Worm (Caenorhabditis elegans) whole organism, late embryonic: Measurements from ENCODE around the gene nep-23.

Experiments
- C08G9.2 ChIP-seq: sonication (generic microtip); optimal IDR thresholded peaks from 2 replicates; lab custom pipeline; 2016; ENCODE audit warnings: mild to moderate bottlenecking, missing genetic modification characterization, moderate library complexity, missing compliant biosample characterization
- F13H6.1 ChIP-seq: sonication (generic microtip); optimal IDR thresholded peaks from 2 replicates; lab custom pipeline; 2016; ENCODE audit warnings: missing genetic modification characterization, missing compliant biosample characterization
- K02D7.2 ChIP-seq: sonication (generic microtip); optimal IDR thresholded peaks from 2 replicates; lab custom pipeline; 2017; ENCODE audit warnings: mild to moderate bottlenecking, missing genetic modification characterization, missing compliant biosample characterization
- K09A11.1 ChIP-seq: sonication (generic microtip); optimal IDR thresholded peaks from 2 replicates; lab custom pipeline; 2017; ENCODE audit warnings: antibody characterized with exemption, mild to moderate bottlenecking, missing genetic modification characterization, missing compliant biosample characterization; ENCODE audit not compliant: insufficient read depth
- Y22D7AL.16 ChIP-seq: sonication (generic microtip); optimal IDR thresholded peaks from 2 replicates; lab custom pipeline; 2016; ENCODE audit warnings: missing genetic modification characterization, missing compliant biosample characterization
- ahr-1 ChIP-seq: sonication (generic microtip); optimal IDR thresholded peaks from 2 replicates; lab custom pipeline; 2016; ENCODE audit warnings: missing genetic modification characterization, missing compliant biosample characterization
- ama-1 ChIP-seq: fragments of 150-350 bp; optimal IDR thresholded peaks from 2 replicates; lab custom pipeline; 2014
- ceh-14 ChIP-seq: sonication (generic microtip); optimal IDR thresholded peaks from 2 replicates; lab custom pipeline; 2016; ENCODE audit warnings: missing genotype, missing genetic modification characterization, missing compliant biosample characterization
- ceh-18 ChIP-seq: sonication (generic microtip); optimal IDR thresholded peaks from 2 replicates; lab custom pipeline; 2016; ENCODE audit warnings: missing genetic modification characterization, missing compliant biosample characterization
- ceh-19 ChIP-seq: fragments of 200-800 bp; sonication (Bioruptor generic); optimal IDR thresholded peaks from 2 replicates; lab custom pipeline; 2018; ENCODE audit warnings: mild to moderate bottlenecking, missing genetic modification characterization, missing compliant biosample characterization
- ceh-30 ChIP-seq: fragments of 150-350 bp; optimal IDR thresholded peaks from 2 replicates; lab custom pipeline; 2014; ENCODE audit warnings: missing biosample characterization, missing genetic modification characterization
- ceh-31 ChIP-seq: sonication (generic microtip); optimal IDR thresholded peaks from 2 replicates; lab custom pipeline; 2016; ENCODE audit warnings: missing genetic modification characterization, missing compliant biosample characterization
- ceh-34 ChIP-seq: sonication (generic microtip); optimal IDR thresholded peaks from 2 replicates; lab custom pipeline; 2016; ENCODE audit warnings: mild to moderate bottlenecking, missing genetic modification characterization, missing compliant biosample characterization
- ceh-45 ChIP-seq: fragments of 200-800 bp; sonication (Bioruptor generic); IDR thresholded peaks from 2 replicates; pipeline ENCODE4 v1.3.6; 2022; ENCODE audit warnings: missing genetic modification reagents, missing genetic modification characterization, missing compliant biosample characterization
- ceh-48 ChIP-seq: sonication (generic microtip); optimal IDR thresholded peaks from 2 replicates; lab custom pipeline; 2016; ENCODE audit warnings: missing genetic modification characterization, inconsistent platforms, missing compliant biosample characterization
- ceh-6 ChIP-seq: fragments of 200-800 bp; sonication (Bioruptor generic); optimal IDR thresholded peaks from 2 replicates; lab custom pipeline; 2018; ENCODE audit warnings: mild to moderate bottlenecking, missing genetic modification characterization, missing compliant biosample characterization
- ceh-9 ChIP-seq: sonication (generic microtip); optimal IDR thresholded peaks from 2 replicates; lab custom pipeline; 2016; ENCODE audit warnings: mild to moderate bottlenecking, missing genetic modification characterization, inconsistent platforms, missing compliant biosample characterization
- che-1 ChIP-seq: sonication (generic microtip); optimal IDR thresholded peaks from 2 replicates; lab custom pipeline; 2016; ENCODE audit warnings: mild to moderate bottlenecking, missing genetic modification characterization, missing compliant biosample characterization
- dmd-4 ChIP-seq: sonication (generic microtip); optimal IDR thresholded peaks from 2 replicates; lab custom pipeline; 2016; ENCODE audit warnings: borderline replicate concordance, missing genetic modification characterization, missing compliant biosample characterization
- dve-1 ChIP-seq: sonication (generic microtip); optimal IDR thresholded peaks from 2 replicates; lab custom pipeline; 2017; ENCODE audit warnings: antibody characterized with exemption, mild to moderate bottlenecking, missing genetic modification characterization, missing compliant biosample characterization
- elt-4 ChIP-seq: sonication (generic microtip); optimal IDR thresholded peaks from 2 replicates; lab custom pipeline; 2016; ENCODE audit warnings: missing genetic modification characterization, missing compliant biosample characterization
- ets-4 ChIP-seq: sonication (generic microtip); optimal IDR thresholded peaks from 2 replicates; lab custom pipeline; 2016; ENCODE audit warnings: missing genetic modification characterization, missing compliant biosample characterization
- fax-1 ChIP-seq: sonication (generic microtip); optimal IDR thresholded peaks from 2 replicates; lab custom pipeline; 2016; ENCODE audit warnings: missing genotype, missing genetic modification characterization, missing compliant biosample characterization
- fkh-10 ChIP-seq: fragments of 150-350 bp; optimal IDR thresholded peaks from 2 replicates; lab custom pipeline; 2014; ENCODE audit warnings: missing biosample characterization, missing genetic modification reagents, missing genetic modification characterization
- fkh-6 ChIP-seq: sonication (generic microtip); optimal IDR thresholded peaks from 2 replicates; lab custom pipeline; 2016; ENCODE audit warnings: missing genetic modification characterization, missing compliant biosample characterization
- gmeb-2 ChIP-seq: sonication (generic microtip); optimal IDR thresholded peaks from 2 replicates; lab custom pipeline; 2016; ENCODE audit warnings: missing genetic modification characterization, inconsistent platforms, missing compliant biosample characterization
- hlh-6 ChIP-seq: sonication (generic microtip); optimal IDR thresholded peaks from 2 replicates; lab custom pipeline; 2016; ENCODE audit warnings: missing genotype, missing genetic modification characterization, missing compliant biosample characterization
- lin-11 ChIP-seq: fragments of 200-800 bp; sonication (Bioruptor generic); optimal IDR thresholded peaks from 2 replicates; lab custom pipeline; 2018; ENCODE audit warnings: mild to moderate bottlenecking, missing genetic modification characterization, missing compliant biosample characterization
- nhr-11 ChIP-seq: fragments of 150-350 bp; optimal IDR thresholded peaks from 2 replicates; lab custom pipeline; 2014; ENCODE audit warnings: missing biosample characterization, missing genetic modification characterization
- npax-4 ChIP-seq: sonication (generic microtip); optimal IDR thresholded peaks from 2 replicates; lab custom pipeline; 2016; ENCODE audit warnings: missing genetic modification characterization, missing compliant biosample characterization
- pag-3 ChIP-seq: sonication (generic microtip); optimal IDR thresholded peaks from 2 replicates; lab custom pipeline; 2016; ENCODE audit warnings: missing compliant biosample characterization, missing genetic modification characterization, borderline replicate concordance
- pax-1 ChIP-seq: fragments of 150-350 bp; optimal IDR thresholded peaks from 2 replicates; lab custom pipeline; 2014; ENCODE audit warnings: missing biosample characterization, missing genetic modification characterization
- pha-4 ChIP-seq: fragments of 150-350 bp; optimal IDR thresholded peaks from 2 replicates; lab custom pipeline; 2018; ENCODE audit warnings: missing biosample characterization, missing genetic modification reagents, missing genetic modification characterization
- pqm-1 ChIP-seq: sonication (generic microtip); optimal IDR thresholded peaks from 2 replicates; lab custom pipeline; 2016; ENCODE audit warnings: missing genetic modification characterization, missing compliant biosample characterization
- rnt-1 ChIP-seq: sonication (generic microtip); optimal IDR thresholded peaks from 2 replicates; lab custom pipeline; 2016; ENCODE audit warnings: missing genetic modification characterization, missing compliant biosample characterization
- sdc-2 ChIP-seq: sonication (generic microtip); optimal IDR thresholded peaks from 2 replicates; lab custom pipeline; 2016; ENCODE audit warnings: missing genotype, missing genetic modification characterization, missing compliant biosample characterization
- sox-4 ChIP-seq: sonication (generic microtip); optimal IDR thresholded peaks from 2 replicates; lab custom pipeline; 2017; ENCODE audit warnings: mild to moderate bottlenecking, missing genetic modification characterization, inconsistent platforms, missing compliant biosample characterization
- tbx-2 ChIP-seq: sonication (generic microtip); optimal IDR thresholded peaks from 2 replicates; lab custom pipeline; 2016; ENCODE audit warnings: missing genetic modification characterization, missing compliant biosample characterization
- tbx-7 ChIP-seq: sonication (generic microtip); optimal IDR thresholded peaks from 2 replicates; lab custom pipeline; 2016; ENCODE audit warnings: missing genotype, missing genetic modification characterization, missing compliant biosample characterization
- ttx-3 ChIP-seq: sonication (generic microtip); optimal IDR thresholded peaks from 2 replicates; lab custom pipeline; 2016; ENCODE audit warnings: missing genetic modification reagents, missing genetic modification characterization, missing compliant biosample characterization
- unc-55 ChIP-seq: sonication (generic microtip); optimal IDR thresholded peaks from 2 replicates; lab custom pipeline; 2017; ENCODE audit warnings: missing biosample characterization, missing genetic modification reagents, missing genetic modification characterization
- zip-5 ChIP-seq: sonication (generic microtip); optimal IDR thresholded peaks from 2 replicates; lab custom pipeline; 2016; ENCODE audit warnings: missing genetic modification characterization, missing compliant biosample characterization

Gene nep-23

ce11 chrIV:16919212-16919775, 847 bp upstream of the nep-23 start, which contains the start of the genes Y116A8C.470 and Y116A8C.463:
TSS of gene Y116A8C.470 (minus strand) at chrIV:16919312.
TSS of gene Y116A8C.463 (plus strand) at chrIV:16919725.
- TF ChIP-seq dve-1 = no peak
- no peak for TF ChIP-seq tbx-2
- TF ChIP-seq rnt-1 = no peak
- no peak for TF ChIP-seq ama-1 (lab: Kevin White, UChicago)
- TF ChIP-seq tbx-7 (tag; lab: Kevin White, UChicago) = no peak
- no peak for TF ChIP-seq elt-4
- TF ChIP-seq ets-4 = no peak
- no peak for TF ChIP-seq zip-5 (tag; lab: Kevin White, UChicago)
- no peak for TF ChIP-seq ahr-1 (tag; lab: Kevin White, UChicago)
- no peak for TF ChIP-seq ceh-6 (GFP tag; lab: Kevin White, UChicago)
- no peak for TF ChIP-seq ttx-3
- no peak for TF ChIP-seq pax-1 (tag; lab: Kevin White, UChicago)
- TF ChIP-seq K09A11.1 = no peak
- TF ChIP-seq pag-3 (tag; lab: Kevin White, UChicago) = no peak
- no peak for TF ChIP-seq ceh-45 (GFP tag; lab: Robert Waterston, UW)
- no peak for TF ChIP-seq fax-1
- TF ChIP-seq K02D7.2 (tag; lab: Kevin White, UChicago) = no peak
- no peak for TF ChIP-seq F13H6.1
- no peak for TF ChIP-seq ceh-34 (tag; lab: Kevin White, UChicago)

ce11 chrIV:16921999-16922398, 1.9 kb downstream of the nep-23 start:
- no peak for TF ChIP-seq lin-11 (tag; lab: Kevin White, UChicago)
- TF ChIP-seq C08G9.2 (tag; lab: Kevin White, UChicago) = no peak
- TF ChIP-seq ceh-18 (tag; lab: Kevin White, UChicago) = no peak
- TF ChIP-seq pha-4 (tag; lab: Kevin White, UChicago) = no peak
- TF ChIP-seq pax-1 (tag; lab: Kevin White, UChicago) = no peak
- no peak for TF ChIP-seq tbx-2
- TF ChIP-seq pqm-1 (tag; lab: Kevin White, UChicago) = no peak
- TF ChIP-seq gmeb-2 = no peak
- TF ChIP-seq ceh-30 = no peak
- no peak for TF ChIP-seq ceh-48 (tag; lab: Kevin White, UChicago)
- no peak for TF ChIP-seq fkh-6 (tag; lab: Kevin White, UChicago)
- no peak for TF ChIP-seq sdc-2 (tag; lab: Kevin White, UChicago)
- TF ChIP-seq Y22D7AL.16 (tag; lab: Kevin White, UChicago) = no peak
- TF ChIP-seq unc-55 (GFP tag; lab: Kevin White, UChicago) = no peak
- no peak for TF ChIP-seq npax-4
- TF ChIP-seq, all 69 proteins: peak for 0

- TF ChIP-seq dmd-4 (tag; lab: Kevin White, UChicago) (no peak), pqm-1 (tag; lab: Kevin White, UChicago) (no peak), fkh-6 (tag; lab: Kevin White, UChicago) (no peak), Y22D7AL.16 (tag; lab: Kevin White, UChicago) (no peak)
- TF ChIP-seq, all 69 proteins: peak for 0
These were observed 4.0 kb downstream of the nep-23 start, which contains the start of gene nep-24 for ce11 chrIV:16924092-16924491. TSS of gene nep-24 (plus strand) at chrIV:16924392.

ce11 chrIV:16925363-16925863, 5.3 kb downstream of the nep-23 start:
- no peak for TF ChIP-seq ets-4
- TF ChIP-seq ceh-6 (GFP tag; lab: Kevin White, UChicago) = no peak
- no peak for TF ChIP-seq tbx-2
- TF ChIP-seq pha-4 (tag; lab: Kevin White, UChicago) = no peak
- TF ChIP-seq fkh-10 (GFP tag; lab: Kevin White, UChicago) = no peak

- TF ChIP-seq nhr-11 (tag; lab: Kevin White, UChicago) = no peak
- no peak for TF ChIP-seq ama-1 (lab: Kevin White, UChicago)
- no peak for TF ChIP-seq ceh-9
- TF ChIP-seq sox-4 (tag; lab: Kevin White, UChicago) = no peak
- TF ChIP-seq ceh-34 (tag; lab: Kevin White, UChicago) = no peak
- no peak for TF ChIP-seq ceh-19 (GFP tag; lab: Kevin White, UChicago)
- TF ChIP-seq rnt-1 = no peak
- no peak for TF ChIP-seq che-1
- no peak for TF ChIP-seq hlh-6 (tag; lab: Kevin White, UChicago)
- no peak for TF ChIP-seq dve-1
- no peak for TF ChIP-seq ceh-14
- TF ChIP-seq ceh-31 (tag; lab: Kevin White, UChicago) = no peak
- TF ChIP-seq, all 69 proteins: peak for 0
These were observed 6.4 kb downstream of the nep-23 start for ce11 chrIV:16926558-16926957.
